Worm (Caenorhabditis elegans): ENCODE measurements around the gene cup-14.

cup-14 gene

DNA sequence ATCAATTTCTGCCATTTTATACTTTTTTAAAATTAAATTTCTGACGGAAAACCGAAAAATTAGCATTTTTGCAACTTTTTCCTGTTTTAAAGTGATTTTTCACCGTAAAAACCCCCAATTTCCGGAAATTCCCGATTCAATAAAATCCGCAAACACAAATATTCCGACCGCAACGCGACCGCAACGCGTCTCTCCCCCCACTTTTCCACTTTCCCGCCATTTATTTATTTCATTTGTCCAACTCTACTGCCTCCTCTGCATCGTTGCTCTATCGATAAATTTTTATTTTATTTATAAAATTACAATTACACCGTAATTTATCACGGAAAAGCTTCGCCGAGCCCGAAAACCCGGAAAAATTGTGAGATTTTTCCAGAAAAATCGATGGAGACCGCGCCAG lies 16.2 kb upstream of the cup-14 start, which contains the start of gene mcd-1 (continued):
- peak; percentile 5 for TF ChIP-seq unc-130 (GFP tag; optimal IDR thresholded peaks at IDR 0.05)
- TF ChIP-seq Y5F2A.4 (GFP tag; optimal IDR thresholded peaks at IDR 0.05), result no peak
- TF ChIP-seq lin-29 (GFP tag; IDR thresholded peaks at IDR 0.05), result no peak
- no peak for TF ChIP-seq gei-8 (GFP tag; optimal IDR thresholded peaks at IDR 0.05)
- peak; percentile 16 for TF ChIP-seq lin-13 (GFP tag; optimal IDR thresholded peaks at IDR 0.05)
- peak; percentile 5 for TF ChIP-seq fkh-10 (GFP tag; optimal IDR thresholded peaks at IDR 0.05)
- TF ChIP-seq ceh-32 (tag; optimal IDR thresholded peaks at IDR 0.05; ENCODE audit: poor library complexity), result no peak
- no peak for TF ChIP-seq nhr-41 (GFP tag; IDR thresholded peaks at IDR 0.05)
- TF ChIP-seq nhr-48 (tag; optimal IDR thresholded peaks at IDR 0.05), result no peak
- no peak for TF ChIP-seq ama-1 (optimal IDR thresholded peaks at IDR 0.05)
- no peak for TF ChIP-seq T26A8.4 (GFP tag; IDR thresholded peaks at IDR 0.05)
- no peak for TF ChIP-seq set-16 (GFP tag; IDR thresholded peaks at IDR 0.05)
- TF ChIP-seq F37D6.2 (tag; optimal IDR thresholded peaks at IDR 0.05), result peak; percentile 22
- TF ChIP-seq lir-3 (tag; optimal IDR thresholded peaks at IDR 0.05), result no peak
- 0 out of 2 replicates have a peak, but pooled peaks have one; percentile 60 for TF ChIP-seq nhr-42 (GFP tag; IDR thresholded peaks at IDR 0.05)
- no peak for TF ChIP-seq Y48G9A.11 (GFP tag; IDR thresholded peaks at IDR 0.05)
- TF ChIP-seq daf-12 (tag; optimal IDR thresholded peaks at IDR 0.05), result no peak
- TF ChIP-seq hlh-11 (tag; optimal IDR thresholded peaks at IDR 0.05), result peak; percentile 19
- TF ChIP-seq daf-16 (GFP tag; optimal IDR thresholded peaks at IDR 0.05), result no peak
- peak; percentile 23 for TF ChIP-seq daf-16 (tag; optimal IDR thresholded peaks at IDR 0.05)
- no peak for TF ChIP-seq pqm-1 (tag; optimal IDR thresholded peaks at IDR 0.05)
- no peak for TF ChIP-seq madf-9 (GFP tag; conservative IDR thresholded peaks at IDR 0.05)
- no peak for TF ChIP-seq spr-1 (tag; optimal IDR thresholded peaks at IDR 0.05)
- TF ChIP-seq lin-15B (tag; optimal IDR thresholded peaks at IDR 0.05), result peak; percentile 11
- no peak for TF ChIP-seq pha-4 (GFP tag; IDR thresholded peaks at IDR 0.05)
- peak; percentile 1 for TF ChIP-seq pha-4 (tag; optimal IDR thresholded peaks at IDR 0.05)
- TF ChIP-seq aly-2 (tag; optimal IDR thresholded peaks at IDR 0.05), result no peak
- no peak for TF ChIP-seq zip-2 (tag; optimal IDR thresholded peaks at IDR 0.05)

DNA sequence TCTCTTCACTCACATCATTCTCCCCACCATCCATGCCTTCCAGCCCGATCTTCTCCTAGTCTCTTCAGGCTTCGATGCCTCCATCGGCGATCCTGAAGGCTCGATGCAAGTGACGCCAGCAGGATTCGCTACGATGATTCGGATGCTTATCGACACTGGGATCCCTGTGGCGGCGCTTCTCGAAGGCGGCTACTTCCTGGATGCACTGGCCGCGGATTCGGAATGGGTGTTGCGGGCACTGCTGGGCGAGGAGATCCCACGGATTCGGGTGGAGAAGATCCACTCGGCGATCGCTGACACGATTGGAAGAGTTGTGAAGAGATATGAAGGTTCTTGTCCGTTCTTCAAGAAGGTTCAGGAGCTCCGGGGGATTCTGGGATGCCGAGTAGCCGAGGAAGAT lies 14.4 kb upstream of the cup-14 start:
- TF ChIP-seq lsy-2 (tag; optimal IDR thresholded peaks at IDR 0.05) (no peak), snpc-4 (tag; optimal IDR thresholded peaks at IDR 0.05) (no peak), fos-1 (tag; optimal IDR thresholded peaks at IDR 0.05) (no peak), set-16 (GFP tag; IDR thresholded peaks at IDR 0.05) (peak; percentile 90)

DNA sequence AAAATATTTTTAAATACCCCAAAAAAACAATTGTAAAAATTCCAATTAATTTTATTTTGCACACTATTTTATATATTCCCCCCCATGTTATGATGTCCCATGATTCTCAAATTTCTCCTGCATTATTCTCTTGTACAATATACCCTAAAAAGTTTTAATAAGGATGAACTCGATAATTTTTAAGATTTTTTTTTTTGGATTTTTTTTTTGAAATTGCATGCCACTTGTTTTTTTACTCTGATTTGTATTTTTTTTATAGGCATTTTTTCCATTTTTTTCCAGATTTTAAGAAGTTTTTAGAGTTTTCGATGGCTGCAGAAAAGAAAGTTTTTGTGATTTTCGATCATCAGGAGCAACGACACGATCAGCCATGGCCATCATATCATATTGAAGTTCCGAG lies 10.4 kb upstream of the cup-14 start, which contains the start of gene hda-10:
Gene hda-10, plus strand, starts transcription at position 301 of the 400 bp plus-strand sequence.
- TF ChIP-seq lin-1 (GFP tag; IDR thresholded peaks at IDR 0.05) (no peak), hmg-1.1 (GFP tag; IDR thresholded peaks at IDR 0.05) (no peak), spr-1 (tag; optimal IDR thresholded peaks at IDR 0.05) (no peak), daf-8 (GFP tag; IDR thresholded peaks at IDR 0.05) (no peak), unc-62 (GFP tag; optimal IDR thresholded peaks at IDR 0.05 in 1 of 2) (peak in 1 of 2 experiments; percentile 77), unc-62 (tag; optimal IDR thresholded peaks at IDR 0.05) (no peak), ceh-62 (tag; optimal IDR thresholded peaks at IDR 0.05) (no peak), mxl-2 (GFP tag; conservative IDR thresholded peaks at IDR 0.05) (no peak)

DNA sequence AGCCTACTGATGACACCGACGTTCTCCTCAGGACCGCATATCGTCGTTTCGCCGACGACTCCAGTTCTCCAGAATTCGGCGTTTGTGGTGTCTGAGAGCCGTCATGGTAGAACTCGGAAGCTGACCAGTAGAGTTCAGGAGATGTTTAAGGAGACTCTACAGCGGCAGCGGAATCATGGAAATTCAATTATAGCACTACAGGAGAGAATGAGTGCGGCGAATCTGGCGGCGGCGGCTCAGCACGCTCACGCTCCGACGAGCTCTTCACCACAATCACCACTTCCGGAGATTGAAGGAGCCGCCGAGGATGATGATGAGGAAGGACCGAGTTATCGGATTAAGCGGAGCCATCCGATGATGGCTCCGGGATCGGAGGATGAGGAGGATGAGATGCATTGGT lies 7.5 kb upstream of the cup-14 start:
- TF ChIP-seq set-16 (GFP tag; IDR thresholded peaks at IDR 0.05) (peak; percentile 79), zfp-2 (tag; optimal IDR thresholded peaks at IDR 0.05) (no peak), ceh-28 (tag; optimal IDR thresholded peaks at IDR 0.05) (no peak)

Measured in whole organism, L4 larva.